Worm (Caenorhabditis elegans): ENCODE data around the gene clec-10.

DNA sequence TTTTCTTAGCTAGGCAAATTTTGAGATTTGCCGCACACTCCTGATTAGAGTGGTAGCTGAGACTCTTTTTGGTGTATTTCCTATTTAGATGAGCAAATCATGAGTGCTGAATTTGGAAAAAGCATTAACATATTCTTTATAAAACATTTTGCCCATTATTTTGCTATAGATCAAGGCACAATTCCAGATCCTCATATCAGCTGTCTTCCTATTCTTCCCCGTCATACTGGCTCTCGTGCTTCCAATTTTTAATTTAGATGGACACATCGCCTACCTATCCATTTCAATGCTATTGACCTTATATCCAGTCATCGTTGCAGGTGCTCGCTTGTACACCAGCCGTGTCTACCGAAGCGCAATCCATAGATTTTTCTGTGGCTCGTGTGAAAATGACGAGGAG, 22.5 kb upstream of the clec-10 start, which contains the start of gene C03H5.7:
- TF ChIP-seq zfp-3 (GFP tag; conservative IDR thresholded peaks at IDR 0.05) = no peak
- TF ChIP-seq zag-1 (tag; optimal IDR thresholded peaks at IDR 0.05) = no peak
- TF ChIP-seq ceh-32 (tag; optimal IDR thresholded peaks at IDR 0.05; ENCODE audit: poor library complexity) = no peak
- no peak for TF ChIP-seq aly-2 (tag; optimal IDR thresholded peaks at IDR 0.05)
- TF ChIP-seq F10B5.3 (tag; optimal IDR thresholded peaks at IDR 0.05) = no peak
- no peak for TF ChIP-seq snpc-4 (tag; optimal IDR thresholded peaks at IDR 0.05)
- TF ChIP-seq unc-62 (GFP tag; optimal IDR thresholded peaks at IDR 0.05 in 1 of 2) = no peak
- TF ChIP-seq unc-62 (tag; optimal IDR thresholded peaks at IDR 0.05) = no peak
- no peak for TF ChIP-seq dmd-8 (GFP tag; IDR thresholded peaks at IDR 0.05)
